Worm (Caenorhabditis elegans): ENCODE results near the gene C52E2.3.
"Not testable (repeated sequence)": the region's sequence is repeated elsewhere in the genome, so short reads cannot be mapped to it uniquely, and the experiment has no call there.

The C52E2.3 gene

DNA sequence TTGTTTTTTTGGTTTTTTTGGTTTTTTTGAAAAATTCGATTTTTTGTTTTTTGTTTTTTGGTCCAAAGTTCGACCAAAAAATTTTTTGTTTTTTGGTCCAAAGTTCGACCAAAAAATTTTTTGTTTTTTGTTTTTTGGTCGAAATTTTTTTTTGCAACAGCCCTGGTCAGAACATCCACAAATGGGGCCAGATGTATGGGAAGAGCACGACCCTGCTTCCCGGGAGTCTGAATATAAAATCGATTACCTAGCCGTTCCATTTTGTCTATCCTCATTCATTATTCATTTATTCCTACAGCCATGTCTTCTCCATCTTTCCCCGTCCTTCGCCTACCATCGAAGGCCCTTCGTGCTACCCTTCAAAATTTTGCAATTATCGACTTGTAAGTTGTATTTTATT, 3.0 kb downstream of the C52E2.3 start, which contains the start of gene fbxb-95:
TSS of gene fbxb-95 (plus strand) at position 301 of the 400 bp plus-strand sequence.
- not testable (repeated sequence) for TF ChIP-seq nhr-237 (tag; optimal IDR thresholded peaks at IDR 0.05); F37D6.2 (tag; optimal IDR thresholded peaks at IDR 0.05); nhr-42 (GFP tag; IDR thresholded peaks at IDR 0.05)

DNA sequence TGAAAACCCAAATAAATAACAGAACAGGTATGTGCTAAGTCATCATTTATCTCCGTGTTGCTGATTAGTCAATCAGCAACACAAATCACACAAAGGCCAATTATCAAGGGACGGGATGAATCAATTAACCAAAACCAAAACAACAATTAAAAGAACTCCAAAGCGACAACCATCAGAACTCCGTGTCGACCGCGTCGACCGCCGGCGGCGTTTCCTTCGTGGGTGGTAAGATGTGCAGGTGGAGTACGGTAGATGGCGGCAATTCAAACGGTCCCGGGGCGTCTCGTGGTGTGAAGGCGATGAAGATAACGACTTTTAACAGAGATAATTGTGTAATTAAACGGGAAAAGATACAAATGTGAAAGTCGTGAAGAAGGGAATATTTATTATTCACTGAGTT, 4.4 kb downstream of the C52E2.3 start:
- TF ChIP-seq set-16 (GFP tag; IDR thresholded peaks at IDR 0.05) (0 out of 2 replicates have a peak, but pooled peaks have one; percentile 12), tra-1 (GFP tag; IDR thresholded peaks at IDR 0.05) (peak; percentile 99)

- TF ChIP-seq dpl-1 (GFP tag; optimal IDR thresholded peaks at IDR 0.05); nhr-10 (tag; optimal IDR thresholded peaks at IDR 0.05); tag-97 (GFP tag; IDR thresholded peaks at IDR 0.05): not testable (repeated sequence)
Measured at ce11 chrII:1861285-1861793, 10.3 kb downstream of the C52E2.3 start, which contains the start of gene C16C4.18. Gene C16C4.18, minus strand, starts transcription at chrII:1861335.

- TF ChIP-seq ceh-32 (tag; optimal IDR thresholded peaks at IDR 0.05; ENCODE audit: poor library complexity); lin-29 (GFP tag; IDR thresholded peaks at IDR 0.05); sdz-12 (GFP tag; optimal IDR thresholded peaks at IDR 0.05): not testable (repeated sequence)
Measured at ce11 chrII:1862334-1862733, 11.3 kb downstream of the C52E2.3 start, which contains the start of gene fbxb-98. Gene fbxb-98, plus strand, starts transcription at chrII:1862634.

DNA sequence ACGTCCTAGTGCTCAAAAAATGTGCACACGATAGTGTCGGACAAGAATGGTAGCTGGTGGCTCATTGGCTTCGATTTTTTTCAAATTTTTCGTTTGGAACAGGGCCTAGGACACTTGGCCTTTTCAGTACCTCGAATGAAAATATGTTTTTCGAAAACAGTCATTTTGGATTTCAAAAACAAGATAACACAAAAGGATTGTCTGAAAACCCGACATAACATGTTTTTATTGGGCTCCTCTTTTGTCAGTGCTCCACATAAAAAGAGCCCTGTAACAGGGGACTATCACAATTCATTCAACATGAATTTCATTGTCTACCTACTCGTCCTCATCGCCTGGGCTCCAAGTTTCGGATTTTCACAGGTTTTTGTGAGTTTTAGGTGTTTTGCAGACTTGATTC, 13.2 kb downstream of the C52E2.3 start, which contains the start of gene C16C4.17:
TSS of gene C16C4.17 (plus strand) at position 301 of the 400 bp plus-strand sequence.
- no peak for TF ChIP-seq ceh-28 (tag; optimal IDR thresholded peaks at IDR 0.05)
- no peak for TF ChIP-seq unc-130 (GFP tag; optimal IDR thresholded peaks at IDR 0.05)
- no peak for TF ChIP-seq php-3 (GFP tag; IDR thresholded peaks at IDR 0.05)
- TF ChIP-seq lin-1 (GFP tag; IDR thresholded peaks at IDR 0.05) = no peak
- no peak for TF ChIP-seq nhr-28 (tag; optimal IDR thresholded peaks at IDR 0.05)
- no peak for TF ChIP-seq nhr-102 (tag; optimal IDR thresholded peaks at IDR 0.05)
- TF ChIP-seq mep-1 (tag; optimal IDR thresholded peaks at IDR 0.05) = no peak
- TF ChIP-seq dmd-6 (GFP tag; IDR thresholded peaks at IDR 0.05) = no peak
- no peak for TF ChIP-seq fkh-10 (GFP tag; optimal IDR thresholded peaks at IDR 0.05)
- no peak for TF ChIP-seq mxl-3 (GFP tag; optimal IDR thresholded peaks at IDR 0.05)
- TF ChIP-seq arid-1 (GFP tag; conservative IDR thresholded peaks at IDR 0.05) = no peak
- TF ChIP-seq nhr-76 (tag; optimal IDR thresholded peaks at IDR 0.05) = no peak
- TF ChIP-seq lin-15B (tag; optimal IDR thresholded peaks at IDR 0.05) = no peak
- TF ChIP-seq skn-1 (tag; optimal IDR thresholded peaks at IDR 0.05) = no peak
- TF ChIP-seq tra-1 (GFP tag; IDR thresholded peaks at IDR 0.05) = no peak
- no peak for TF ChIP-seq nhr-42 (GFP tag; IDR thresholded peaks at IDR 0.05)

DNA sequence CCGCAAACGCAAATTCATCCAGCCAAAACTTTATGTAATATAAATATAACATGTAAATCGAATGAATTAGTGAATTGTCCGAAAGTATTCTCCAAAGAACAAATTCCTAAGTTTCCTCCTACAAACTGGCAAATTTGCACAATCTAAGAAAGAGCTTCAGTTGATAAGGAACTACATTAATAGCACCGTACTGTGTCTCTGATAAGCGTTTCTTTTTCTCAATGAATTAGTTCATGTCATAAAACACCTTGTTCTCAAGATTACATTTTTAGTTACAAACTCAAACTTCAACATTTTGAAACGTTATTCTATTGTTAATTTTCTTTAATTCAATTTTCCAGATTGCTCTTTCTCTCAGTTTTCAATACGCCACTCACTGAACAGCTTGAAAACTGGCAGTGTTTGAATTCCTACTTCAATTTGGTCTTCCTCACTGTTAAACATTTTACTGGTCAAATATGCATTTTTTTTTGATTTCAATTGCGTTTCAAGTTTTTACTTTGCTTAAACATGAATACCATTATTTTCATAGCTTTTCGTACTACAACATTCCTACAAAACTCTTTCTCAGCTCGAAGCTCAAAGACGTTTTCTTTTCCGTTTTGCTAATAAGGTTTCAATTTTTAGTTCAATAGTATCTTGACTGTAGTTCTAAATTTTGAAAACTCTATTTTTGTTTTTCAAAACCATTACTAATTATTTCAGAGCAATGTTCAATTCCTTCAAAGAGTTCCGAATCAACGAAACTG, 14.8 kb downstream of the C52E2.3 start, which contains the start of gene math-15:
TSS of gene math-15 (plus strand) at position 699 of the 749 bp plus-strand sequence.
- TF ChIP-seq nhr-28 (tag; optimal IDR thresholded peaks at IDR 0.05) (peak; percentile 53), pqm-1 (tag; optimal IDR thresholded peaks at IDR 0.05) (peak; percentile 72), daf-8 (GFP tag; IDR thresholded peaks at IDR 0.05) (no peak)

DNA sequence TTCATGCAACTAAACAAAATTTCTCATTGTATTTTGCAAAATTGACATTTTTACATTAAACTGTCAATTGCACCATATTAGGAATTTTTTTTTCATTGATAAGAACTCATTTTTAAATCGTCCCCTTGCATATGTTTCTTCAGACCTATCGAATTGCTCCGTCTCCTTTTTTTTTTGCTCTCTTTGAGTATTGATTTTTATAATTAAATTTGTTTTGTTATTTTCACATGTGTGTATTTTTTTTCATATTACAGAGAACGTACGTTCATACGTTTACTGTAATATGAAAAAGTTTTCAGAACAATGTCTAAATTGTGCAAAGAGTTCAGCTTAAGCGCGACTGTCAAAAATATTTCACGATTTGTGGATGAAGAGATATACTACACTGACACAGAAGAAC, 18.1 kb downstream of the C52E2.3 start, which contains the start of gene math-14:
TSS of gene math-14 (plus strand) at position 301 of the 400 bp plus-strand sequence.
- no peak for TF ChIP-seq daf-16 (GFP tag; optimal IDR thresholded peaks at IDR 0.05)
- peak; percentile 24 for TF ChIP-seq daf-16 (tag; optimal IDR thresholded peaks at IDR 0.05)
- no peak for TF ChIP-seq nhr-10 (tag; optimal IDR thresholded peaks at IDR 0.05)
- no peak for TF ChIP-seq unc-39 (tag; optimal IDR thresholded peaks at IDR 0.05)
